Worm (Caenorhabditis elegans) whole organism, L3 larva: Measurements from ENCODE around the gene C34B4.2.

Experiments
- egl-27 ChIP-seq: sonication (generic microtip); optimal IDR thresholded peaks from 4 replicates; lab custom pipeline; 2017; ENCODE audit warnings: missing biosample characterization, missing genetic modification reagents, missing genetic modification characterization
- elt-3 ChIP-seq, 3 experiments: fragments of 150-350 bp in 1 of 3; sonication (generic microtip) in 2 of 3; optimal IDR thresholded peaks; 2 replicates in 2 of 3; 4 replicates in 1 of 3; lab custom pipeline; 2014 to 2017; ENCODE audit warnings: missing biosample characterization in 3 of 3, missing genetic modification characterization in 3 of 3
- eor-1 ChIP-seq, 2 experiments: fragments of 150-350 bp; optimal IDR thresholded peaks; 2 replicates each; lab custom pipeline; 2014 to 2018; ENCODE audit warnings: missing biosample characterization in 2 of 2, missing genetic modification characterization in 2 of 2
- fkh-10 ChIP-seq: sonication (generic microtip); optimal IDR thresholded peaks from 2 replicates; lab custom pipeline; 2017; ENCODE audit warnings: missing biosample characterization, missing genetic modification reagents, missing genetic modification characterization
- fos-1 ChIP-seq: fragments of 150-350 bp; optimal IDR thresholded peaks from 2 replicates; lab custom pipeline; 2014; ENCODE audit warnings: missing biosample characterization, missing genetic modification characterization
- nhr-12 ChIP-seq: fragments of 150-350 bp; optimal IDR thresholded peaks from 2 replicates; lab custom pipeline; 2014; ENCODE audit warnings: missing biosample characterization, missing genetic modification characterization
- nhr-23 ChIP-seq: fragments of 150-350 bp; optimal IDR thresholded peaks from 2 replicates; lab custom pipeline; 2014; ENCODE audit warnings: missing biosample characterization, missing genetic modification reagents, missing genetic modification characterization
- nhr-237 ChIP-seq: fragments of 150-350 bp; optimal IDR thresholded peaks from 2 replicates; lab custom pipeline; 2014; ENCODE audit warnings: missing biosample characterization, missing genetic modification characterization
- nhr-76 ChIP-seq: fragments of 150-350 bp; sonication (generic microtip); optimal IDR thresholded peaks from 5 replicates; lab custom pipeline; 2014; ENCODE audit warnings: missing biosample characterization, missing genetic modification characterization
- pqm-1 ChIP-seq: fragments of 150-350 bp; optimal IDR thresholded peaks from 2 replicates; lab custom pipeline; 2017; ENCODE audit warnings: missing biosample characterization, missing genetic modification characterization, inconsistent platforms
- skn-1 ChIP-seq: fragments of 150-350 bp; optimal IDR thresholded peaks from 2 replicates; lab custom pipeline; 2014; ENCODE audit warnings: missing biosample characterization, missing genetic modification characterization
- ztf-11 ChIP-seq: fragments of 150-350 bp; optimal IDR thresholded peaks from 2 replicates; lab custom pipeline; 2014; ENCODE audit warnings: missing biosample characterization, missing genetic modification characterization

- TF ChIP-seq eor-1 (tag; optimal IDR thresholded peaks at IDR 0.05; lab: Kevin White, UChicago) (no peak), elt-3 (tag; optimal IDR thresholded peaks at IDR 0.05; lab: Kevin White, UChicago) (no peak), fkh-10 (GFP tag; lab: Kevin White, UChicago) (no peak), nhr-12 (tag; lab: Kevin White, UChicago) (no peak), nhr-237 (tag; lab: Kevin White, UChicago) (no peak), skn-1 (no peak), pqm-1 (peak; percentile 20), egl-27 (tag; lab: Kevin White, UChicago) (peak; percentile 13), nhr-23 (tag; lab: Kevin White, UChicago) (peak; percentile 94), ztf-11 (tag; lab: Kevin White, UChicago) (no peak), fos-1 (tag; lab: Kevin White, UChicago) (no peak), nhr-76 (no peak)
These were observed 41.2 kb upstream of the C34B4.2 start, which contains the start of gene scyl-1 for ce11 chrV:13041666-13042065.
